Worm (Caenorhabditis elegans) whole organism, young adult: ENCODE data around the gene acn-1.

Experiments
- B0019.2 ChIP-seq: fragments of 200-800 bp; sonication (Bioruptor generic); conservative IDR thresholded peaks from 2 replicates; pipeline ENCODE4 v1.3.6; 2022; ENCODE audit warnings: missing genetic modification reagents, missing genetic modification characterization, missing compliant biosample characterization
- B0336.3 ChIP-seq: fragments of 200-800 bp; sonication (Bioruptor generic); IDR thresholded peaks from 2 replicates; pipeline ENCODE4 v1.3.6; 2022; ENCODE audit warnings: missing genetic modification characterization, missing compliant biosample characterization
- C17E4.6 ChIP-seq: fragments of 200-800 bp; sonication (Bioruptor generic); IDR thresholded peaks from 2 replicates; pipeline ENCODE4 v1.3.6; 2022; ENCODE audit warnings: missing genetic modification reagents, missing genetic modification characterization, missing compliant biosample characterization
- F10E7.11 ChIP-seq: sonication (generic microtip); optimal IDR thresholded peaks from 2 replicates; lab custom pipeline; 2017; ENCODE audit warnings: mild to moderate bottlenecking, missing genetic modification characterization, moderate library complexity, missing compliant biosample characterization
- F33H1.4 ChIP-seq: fragments of 200-800 bp; sonication (Bioruptor generic); IDR thresholded peaks from 2 replicates; pipeline ENCODE4 v1.3.6; 2022; ENCODE audit warnings: missing genetic modification reagents, missing genetic modification characterization, missing compliant biosample characterization
- F39B2.1 ChIP-seq: fragments of 200-800 bp; sonication (Bioruptor generic); IDR thresholded peaks from 2 replicates; pipeline ENCODE4 v1.3.6; 2022; ENCODE audit warnings: missing genetic modification reagents, missing genetic modification characterization, missing compliant biosample characterization
- F52B5.7 ChIP-seq: sonication (generic microtip); optimal IDR thresholded peaks from 2 replicates; lab custom pipeline; 2016; ENCODE audit warnings: mild to moderate bottlenecking, missing genetic modification characterization, missing compliant biosample characterization
- F57A8.1 ChIP-seq: fragments of 200-800 bp; sonication (Bioruptor generic); optimal IDR thresholded peaks from 2 replicates; lab custom pipeline; 2018; ENCODE audit warnings: mild to moderate bottlenecking, missing genetic modification characterization, moderate library complexity, missing compliant biosample characterization
- Y53G8AR.9 ChIP-seq: fragments of 200-800 bp; sonication (Bioruptor generic); conservative IDR thresholded peaks from 2 replicates; pipeline ENCODE4 v1.3.6; 2022; ENCODE audit warnings: missing genetic modification reagents, missing genetic modification characterization, missing compliant biosample characterization
- Y56A3A.18 ChIP-seq: fragments of 200-800 bp; sonication (Bioruptor generic); IDR thresholded peaks from 2 replicates; pipeline ENCODE4 v1.3.6; 2022; ENCODE audit warnings: missing genetic modification reagents, missing genetic modification characterization, missing compliant biosample characterization
- ZK185.1 ChIP-seq: sonication (generic microtip); optimal IDR thresholded peaks from 2 replicates; lab custom pipeline; 2016; ENCODE audit warnings: mild to moderate bottlenecking, missing genetic modification characterization, missing compliant biosample characterization; ENCODE audit not compliant: poor library complexity, severe bottlenecking
- athp-1 ChIP-seq: sonication (generic microtip); optimal IDR thresholded peaks from 2 replicates; lab custom pipeline; 2017; ENCODE audit warnings: mild to moderate bottlenecking, missing genetic modification characterization, missing compliant biosample characterization
- attf-6 ChIP-seq: fragments of 200-800 bp; sonication (Bioruptor generic); IDR thresholded peaks from 2 replicates; pipeline ENCODE4 v1.3.6; 2022; ENCODE audit warnings: missing genetic modification reagents, missing genetic modification characterization, missing compliant biosample characterization
- bed-2 ChIP-seq: fragments of 200-800 bp; sonication (Bioruptor generic); IDR thresholded peaks from 2 replicates; pipeline ENCODE4 v1.3.6; 2022; ENCODE audit warnings: missing genetic modification reagents, missing genetic modification characterization, missing compliant biosample characterization
- cebp-1 ChIP-seq, 2 experiments: fragments of 200-800 bp in 1 of 2; sonication (Bioruptor generic) in 1 of 2; sonication (generic microtip) in 1 of 2; IDR thresholded peaks in 1 of 2; optimal IDR thresholded peaks in 1 of 2; 2 replicates each; pipeline versions ENCODE4 v1.3.6 to Lab custom; 2017 to 2022; ENCODE audit warnings: missing compliant biosample characterization in 2 of 2, missing genetic modification characterization in 2 of 2, mild to moderate bottlenecking in 1 of 2, missing genetic modification reagents in 1 of 2, moderate library complexity in 1 of 2
- ceh-100 ChIP-seq: fragments of 200-800 bp; sonication (Bioruptor generic); IDR thresholded peaks from 2 replicates; pipeline ENCODE4 v1.3.6; 2022; ENCODE audit warnings: missing genetic modification reagents, missing genetic modification characterization, missing compliant biosample characterization
- ceh-58 ChIP-seq: fragments of 200-800 bp; sonication (Bioruptor generic); IDR thresholded peaks from 2 replicates; pipeline ENCODE4 v1.3.6; 2022; ENCODE audit warnings: missing genetic modification characterization, missing compliant biosample characterization
- ceh-91 ChIP-seq: fragments of 200-800 bp; sonication (Bioruptor generic); IDR thresholded peaks from 2 replicates; pipeline ENCODE4 v1.3.6; 2022; ENCODE audit warnings: missing genetic modification reagents, missing genetic modification characterization, missing compliant biosample characterization
- egl-18 ChIP-seq: fragments of 200-800 bp; sonication (Bioruptor generic); IDR thresholded peaks from 2 replicates; pipeline ENCODE4 v1.3.6; 2022; ENCODE audit warnings: missing genetic modification reagents, missing genetic modification characterization, missing compliant biosample characterization
- hmg-20 ChIP-seq: fragments of 200-800 bp; sonication (Bioruptor generic); IDR thresholded peaks from 2 replicates; pipeline ENCODE4 v1.3.6; 2022; ENCODE audit warnings: missing genetic modification reagents, missing genetic modification characterization, missing compliant biosample characterization
- hrde-1 ChIP-seq: sonication (generic microtip); optimal IDR thresholded peaks from 2 replicates; lab custom pipeline; 2016; ENCODE audit warnings: missing genetic modification characterization, mild to moderate bottlenecking, missing compliant biosample characterization, moderate library complexity, missing genotype, missing genetic modification reagents, borderline replicate concordance
- lag-1 ChIP-seq: fragments of 200-800 bp; sonication (Bioruptor generic); IDR thresholded peaks from 2 replicates; pipeline ENCODE4 v1.3.6; 2022; ENCODE audit warnings: missing genetic modification reagents, missing genetic modification characterization, missing compliant biosample characterization
- let-607 ChIP-seq, 2 experiments: fragments of 200-800 bp in 1 of 2; sonication (Bioruptor generic) in 1 of 2; sonication (generic microtip) in 1 of 2; optimal IDR thresholded peaks; 2 replicates each; lab custom pipeline; 2016 to 2018; ENCODE audit warnings: mild to moderate bottlenecking in 2 of 2, missing compliant biosample characterization in 2 of 2, missing genetic modification characterization in 2 of 2, moderate library complexity in 2 of 2, missing genotype in 1 of 2
- lin-26 ChIP-seq: fragments of 200-800 bp; sonication (Bioruptor generic); IDR thresholded peaks from 2 replicates; pipeline ENCODE4 v1.3.6; 2022; ENCODE audit warnings: missing genetic modification reagents, missing genetic modification characterization, missing compliant biosample characterization
- lin-35 ChIP-seq, 3 experiments: fragments of 150-350 bp in 2 of 3; sonication (generic microtip) in 1 of 3; optimal IDR thresholded peaks; 2 replicates each; lab custom pipeline; 2014 to 2018; ENCODE audit warnings: missing biosample characterization in 3 of 3, missing genetic modification characterization in 3 of 3, missing genetic modification reagents in 3 of 3
- lin-54 ChIP-seq: fragments of 200-800 bp; sonication (Bioruptor generic); optimal IDR thresholded peaks from 2 replicates; lab custom pipeline; 2018; ENCODE audit warnings: mild to moderate bottlenecking, missing genetic modification characterization, missing compliant biosample characterization
- mel-28 ChIP-seq: sonication (generic microtip); optimal IDR thresholded peaks from 2 replicates; lab custom pipeline; 2016; ENCODE audit warnings: borderline replicate concordance, mild to moderate bottlenecking, missing genetic modification characterization, missing compliant biosample characterization
- nfya-1 ChIP-seq: sonication (generic microtip); optimal IDR thresholded peaks from 2 replicates; lab custom pipeline; 2017; ENCODE audit warnings: antibody characterized with exemption, missing compliant biosample characterization, missing genetic modification characterization, borderline replicate concordance; ENCODE audit not compliant: insufficient read depth
- nfyb-1 ChIP-seq: fragments of 200-800 bp; sonication (Bioruptor generic); IDR thresholded peaks from 2 replicates; pipeline ENCODE4 v1.3.6; 2022; ENCODE audit warnings: missing genetic modification reagents, missing genetic modification characterization, missing compliant biosample characterization
- nhr-90 ChIP-seq: sonication (generic microtip); optimal IDR thresholded peaks from 2 replicates; lab custom pipeline; 2016; ENCODE audit warnings: missing genotype, mild to moderate bottlenecking, missing genetic modification characterization, missing compliant biosample characterization
- rcor-1 ChIP-seq: fragments of 200-800 bp; sonication (Bioruptor generic); IDR thresholded peaks from 2 replicates; pipeline ENCODE4 v1.3.6; 2022; ENCODE audit warnings: missing genetic modification reagents, missing genetic modification characterization, missing compliant biosample characterization
- repo-1 ChIP-seq: sonication (generic microtip); optimal IDR thresholded peaks from 2 replicates; lab custom pipeline; 2017; ENCODE audit warnings: mild to moderate bottlenecking, missing genetic modification characterization, missing compliant biosample characterization
- rpc-1 ChIP-seq, 2 experiments: fragments of 150-350 bp in 1 of 2; sonication (generic microtip) in 1 of 2; optimal IDR thresholded peaks; 2 replicates each; lab custom pipeline; 2014 to 2018; ENCODE audit warnings: missing biosample characterization in 1 of 2, missing genetic modification characterization in 1 of 2, missing genetic modification reagents in 1 of 2, missing genotype in 1 of 2
- sdz-38 ChIP-seq: sonication (generic microtip); optimal IDR thresholded peaks from 2 replicates; lab custom pipeline; 2016; ENCODE audit warnings: missing genotype, missing genetic modification characterization, missing compliant biosample characterization
- somi-1 ChIP-seq: fragments of 200-800 bp; sonication (Bioruptor generic); optimal IDR thresholded peaks from 2 replicates; lab custom pipeline; 2018; ENCODE audit warnings: mild to moderate bottlenecking, missing genetic modification characterization, missing compliant biosample characterization
- sptf-2 ChIP-seq: fragments of 200-800 bp; sonication (Bioruptor generic); optimal IDR thresholded peaks from 2 replicates; lab custom pipeline; 2018; ENCODE audit warnings: mild to moderate bottlenecking, missing genetic modification characterization, missing compliant biosample characterization
- tbp1 ChIP-seq: fragments of 200-800 bp; sonication (Bioruptor generic); optimal IDR thresholded peaks from 2 replicates; lab custom pipeline; 2018; ENCODE audit warnings: mild to moderate bottlenecking, missing genetic modification characterization, missing compliant biosample characterization
- ztf-3 ChIP-seq: fragments of 200-800 bp; sonication (Bioruptor generic); optimal IDR thresholded peaks from 2 replicates; lab custom pipeline; 2018; ENCODE audit warnings: mild to moderate bottlenecking, missing genetic modification characterization, missing compliant biosample characterization

Gene acn-1

ce11 chrX:5105703-5106102 is 8.8 kb upstream of the acn-1 start (continued):
- TF ChIP-seq sptf-2 = no peak
- TF ChIP-seq nfyb-1 (GFP tag; lab: Robert Waterston, UW) = no peak
- peak; percentile 13; the same call in 1 of the 2 replicates for TF ChIP-seq Y56A3A.18 (GFP tag; lab: Robert Waterston, UW)
- peak; percentile 0; the same call in 1 of the 2 replicates for TF ChIP-seq B0336.3 (GFP tag; lab: Robert Waterston, UW)
- no peak for TF ChIP-seq ceh-100 (GFP tag; lab: Robert Waterston, UW)
- TF ChIP-seq tbp1 (GFP tag; lab: Kevin White, UChicago) = peak; percentile 2
- TF ChIP-seq lin-35 (GFP tag; optimal IDR thresholded peaks at IDR 0.05; lab: Kevin White, UChicago) = no peak
- TF ChIP-seq lin-54 (GFP tag; lab: Kevin White, UChicago) = no peak
- no peak for TF ChIP-seq ztf-3
- no peak for TF ChIP-seq rpc-1 (optimal IDR thresholded peaks at IDR 0.05; lab: Kevin White, UChicago)
- TF ChIP-seq rpc-1 (tag; optimal IDR thresholded peaks at IDR 0.05; lab: Kevin White, UChicago) = no peak
- no peak for TF ChIP-seq F39B2.1 (GFP tag; lab: Robert Waterston, UW)
- no peak for TF ChIP-seq F10E7.11
- no peak for TF ChIP-seq hrde-1 (tag; lab: Kevin White, UChicago)
- TF ChIP-seq ceh-91 (GFP tag; lab: Robert Waterston, UW) = no peak
- no peak for TF ChIP-seq nfya-1 (tag; lab: Kevin White, UChicago)
- no peak for TF ChIP-seq F57A8.1 (GFP tag; lab: Kevin White, UChicago)
- TF ChIP-seq lag-1 (GFP tag; lab: Robert Waterston, UW) = no peak
- TF ChIP-seq cebp-1 (GFP tag; IDR thresholded peaks at IDR 0.05; lab: Robert Waterston, UW) = no peak
- TF ChIP-seq cebp-1 (tag; optimal IDR thresholded peaks at IDR 0.05; lab: Kevin White, UChicago) = no peak
- no peak for TF ChIP-seq athp-1 (tag; lab: Kevin White, UChicago)
- TF ChIP-seq F33H1.4 (GFP tag; lab: Robert Waterston, UW) = no peak
- no peak for TF ChIP-seq somi-1 (GFP tag; lab: Kevin White, UChicago)
- no peak for TF ChIP-seq bed-2 (GFP tag; lab: Robert Waterston, UW)
- no peak for TF ChIP-seq egl-18 (GFP tag; lab: Robert Waterston, UW)
- no peak for TF ChIP-seq mel-28
- no peak for TF ChIP-seq hmg-20
- TF ChIP-seq, all 124 proteins: peak for 11

- no peak for TF ChIP-seq sdz-38 (tag; lab: Kevin White, UChicago)
- TF ChIP-seq mel-28 = no peak
- no peak for TF ChIP-seq C17E4.6 (GFP tag; lab: Robert Waterston, UW)
- TF ChIP-seq repo-1 (tag; lab: Kevin White, UChicago) = peak; percentile 55
- peak; percentile 3 for TF ChIP-seq F52B5.7 (tag; lab: Kevin White, UChicago)
- TF ChIP-seq ceh-58 (GFP tag; lab: Robert Waterston, UW) = no peak
- 0 out of 2 replicates have a peak, but pooled peaks have one; percentile 16 for TF ChIP-seq ceh-91 (GFP tag; lab: Robert Waterston, UW)
- 0 out of 2 replicates have a peak, but pooled peaks have one; percentile 77 for TF ChIP-seq Y56A3A.18 (GFP tag; lab: Robert Waterston, UW)
- peak; percentile 34 for TF ChIP-seq nhr-90 (tag; lab: Kevin White, UChicago)
- no peak for TF ChIP-seq attf-6 (GFP tag; lab: Robert Waterston, UW)
- TF ChIP-seq B0019.2 = no peak
- no peak for TF ChIP-seq lin-35 (GFP tag; optimal IDR thresholded peaks at IDR 0.05; lab: Kevin White, UChicago)
- TF ChIP-seq let-607 (tag; optimal IDR thresholded peaks at IDR 0.05; lab: Kevin White, UChicago) = no peak
- TF ChIP-seq ZK185.1 = peak; percentile 59
- peak; percentile 76 for TF ChIP-seq Y53G8AR.9 (GFP tag; lab: Robert Waterston, UW)
- TF ChIP-seq lin-26 (GFP tag; lab: Robert Waterston, UW) = 0 out of 2 replicates have a peak, but pooled peaks have one; percentile 28
- TF ChIP-seq rcor-1 = 0 out of 2 replicates have a peak, but pooled peaks have one; percentile 4
Observed at ce11 chrX:5103422-5103821, 6.6 kb upstream of the acn-1 start.
